Worm (Caenorhabditis elegans) whole organism, early embryonic: ENCODE measurements around the gene F29A7.6.

Experiments
- ama-1 ChIP-seq: fragments of 150-350 bp; optimal IDR thresholded peaks from 2 replicates; lab custom pipeline; 2014
- ceh-13 ChIP-seq: fragments of 200-800 bp; sonication (Bioruptor generic); optimal IDR thresholded peaks from 2 replicates; lab custom pipeline; 2018; ENCODE audit warnings: mild to moderate bottlenecking, missing genetic modification characterization, missing compliant biosample characterization
- hmbx-1 ChIP-seq: sonication (generic microtip); optimal IDR thresholded peaks from 2 replicates; lab custom pipeline; 2016; ENCODE audit warnings: mild to moderate bottlenecking, missing genetic modification characterization, missing compliant biosample characterization
- pes-1 ChIP-seq: fragments of 200-800 bp; sonication (Bioruptor generic); IDR thresholded peaks from 2 replicates; pipeline ENCODE4 v1.3.6; 2022; ENCODE audit warnings: missing genetic modification reagents, missing genetic modification characterization, missing compliant biosample characterization
- scrt-1 ChIP-seq: fragments of 200-800 bp; sonication (Bioruptor generic); IDR thresholded peaks from 2 replicates; pipeline ENCODE4 v1.3.6; 2022; ENCODE audit warnings: missing genetic modification characterization, missing compliant biosample characterization
- tbx-11 ChIP-seq: fragments of 200-800 bp; sonication (Bioruptor generic); IDR thresholded peaks from 2 replicates; pipeline ENCODE4 v1.3.6; 2022; ENCODE audit warnings: missing genetic modification characterization, missing compliant biosample characterization

DNA sequence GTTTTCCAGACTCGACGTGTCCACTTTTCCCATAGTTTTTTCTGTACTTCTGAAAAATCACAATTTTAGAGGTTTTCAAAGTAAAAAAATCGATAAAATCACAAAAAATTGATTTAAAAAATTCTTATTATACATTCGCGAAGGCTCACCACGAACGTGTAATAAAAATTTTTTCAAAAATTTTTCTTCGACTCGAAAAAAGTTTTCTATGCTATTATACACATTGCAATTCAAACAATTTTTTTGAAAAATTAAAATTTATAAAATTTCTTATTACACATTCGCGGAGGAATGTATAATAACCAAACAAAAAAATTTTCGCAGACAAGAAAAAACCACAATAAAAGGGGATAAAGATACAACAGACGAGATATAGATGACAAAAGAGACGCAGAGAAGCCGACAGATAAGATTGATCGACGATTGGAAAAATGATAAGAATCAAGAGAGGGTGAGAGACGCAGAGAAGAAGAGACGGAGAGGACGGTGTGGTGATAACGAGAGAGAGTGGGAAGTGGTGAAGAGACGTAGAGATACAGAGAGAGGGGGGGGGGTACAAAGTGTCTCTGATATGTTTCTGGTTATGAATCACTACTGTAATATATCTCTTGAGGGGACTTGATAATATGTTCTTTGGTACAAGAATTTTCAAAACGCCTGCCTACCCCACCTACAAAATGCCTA lies 48.3 kb upstream of the F29A7.6 start, which contains the start of gene nhr-119:
- TF ChIP-seq hmbx-1 (tag; lab: Kevin White, UChicago) (no peak), ceh-13 (GFP tag; lab: Kevin White, UChicago) (no peak), scrt-1 (no peak), pes-1 (no peak), ama-1 (no peak), tbx-11 (GFP tag; lab: Robert Waterston, UW) (no peak)
